Fruit fly (Drosophila melanogaster): ENCODE data around the gene Sec20.

Sec20 gene

DNA sequence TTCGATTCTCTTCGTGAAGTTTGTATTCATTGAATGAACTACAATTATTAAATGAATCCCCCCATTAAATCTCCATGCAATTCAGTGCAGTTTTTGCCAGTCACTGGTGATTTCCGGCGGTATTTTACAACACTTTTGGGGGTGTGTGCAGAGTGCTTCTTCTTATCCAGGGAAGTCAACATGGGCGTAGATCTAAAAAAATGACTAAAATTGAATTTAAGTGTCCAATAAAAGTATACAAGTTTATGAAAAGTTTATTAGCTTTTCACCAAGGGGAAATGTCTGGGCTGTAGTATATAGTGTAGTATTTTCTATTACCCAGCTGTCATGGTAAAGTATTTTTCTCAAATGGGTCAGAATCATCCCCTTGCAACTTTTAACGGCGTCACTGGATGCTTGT, 32.8 kb downstream of the Sec20 start, which contains the start of gene Hpf1 (continued):
- peak; percentile 98 for TF ChIP-seq fd59A (GFP tag; optimal IDR thresholded peaks at IDR 0.05)
- TF ChIP-seq CG8119 (GFP tag; IDR thresholded peaks at IDR 0.05), result peak; percentile 98
- TF ChIP-seq CG7368 (GFP tag; optimal IDR thresholded peaks at IDR 0.05), result peak; percentile 99
- peak; percentile 99 for TF ChIP-seq CG6792 (GFP tag; optimal IDR thresholded peaks at IDR 0.05)
- TF ChIP-seq CG3032 (tag; optimal IDR thresholded peaks at IDR 0.05), result peak; percentile 99
- TF ChIP-seq CG4318 (GFP tag; optimal IDR thresholded peaks at IDR 0.05), result peak; percentile 98
- peak; percentile 98 for TF ChIP-seq Gug (GFP tag; IDR thresholded peaks at IDR 0.05)
- TF ChIP-seq Lpt (GFP tag; optimal IDR thresholded peaks at IDR 0.05), result peak; percentile 99
- TF ChIP-seq CG16779 (tag; optimal IDR thresholded peaks at IDR 0.05), result peak; percentile 98
- peak; percentile 99 for TF ChIP-seq Hr39 (GFP tag; optimal IDR thresholded peaks at IDR 0.05)
- TF ChIP-seq CG10669 (GFP tag; optimal IDR thresholded peaks at IDR 0.05), result peak; percentile 99
- TF ChIP-seq spab (GFP tag; optimal IDR thresholded peaks at IDR 0.05), result peak; percentile 98
- peak; percentile 100 for TF ChIP-seq OdsH (GFP tag; optimal IDR thresholded peaks at IDR 0.05)
- TF ChIP-seq Met (GFP tag; optimal IDR thresholded peaks at IDR 0.05), result peak; percentile 99
- peak; percentile 97 for TF ChIP-seq dsx (GFP tag; optimal IDR thresholded peaks at IDR 0.05; ENCODE audit: poor library complexity, severe bottlenecking)
- TF ChIP-seq CG11294 (GFP tag; IDR thresholded peaks at IDR 0.05), result peak; percentile 98
- TF ChIP-seq Hr4 (GFP tag; optimal IDR thresholded peaks at IDR 0.05), result peak; percentile 99
- TF ChIP-seq Eip75B (GFP tag; optimal IDR thresholded peaks at IDR 0.05), result peak; percentile 99
- TF ChIP-seq achi (GFP tag; optimal IDR thresholded peaks at IDR 0.05), result peak; percentile 99
- TF ChIP-seq topi (GFP tag; optimal IDR thresholded peaks at IDR 0.05), result peak; percentile 99
- TF ChIP-seq ss (GFP tag; optimal IDR thresholded peaks at IDR 0.05), result peak; percentile 95 to 98
- peak; percentile 99 for TF ChIP-seq CG11762 (GFP tag; optimal IDR thresholded peaks at IDR 0.05; ENCODE audit: insufficient read depth)
- TF ChIP-seq CG32006 (GFP tag; optimal IDR thresholded peaks at IDR 0.05), result peak; percentile 99
- TF ChIP-seq Sox15 (GFP tag; optimal IDR thresholded peaks at IDR 0.05), result peak; percentile 99
- peak; percentile 99 for TF ChIP-seq Smox (GFP tag; optimal IDR thresholded peaks at IDR 0.05)
- peak; percentile 99 for TF ChIP-seq Eip93F (GFP tag; optimal IDR thresholded peaks at IDR 0.05)
- TF ChIP-seq pdm3 (GFP tag; optimal IDR thresholded peaks at IDR 0.05), result peak; percentile 99
- TF ChIP-seq CG15336 (GFP tag; IDR thresholded peaks at IDR 0.05), result peak; percentile 99
- TF ChIP-seq CG11902 (GFP tag; optimal IDR thresholded peaks at IDR 0.05), result peak; percentile 98
- peak; percentile 99 for TF ChIP-seq CG34406 (GFP tag; optimal IDR thresholded peaks at IDR 0.05)
- peak; percentile 99 for TF ChIP-seq CG3919 (GFP tag; optimal IDR thresholded peaks at IDR 0.05)
- peak; percentile 100 for TF ChIP-seq Sox102F (GFP tag; optimal IDR thresholded peaks at IDR 0.05)
- peak; percentile 99 for TF ChIP-seq Ets21C (GFP tag; optimal IDR thresholded peaks at IDR 0.05)
- peak; percentile 99 for TF ChIP-seq CG31627 (GFP tag; optimal IDR thresholded peaks at IDR 0.05)
- TF ChIP-seq Ets96B (tag; optimal IDR thresholded peaks at IDR 0.05), result peak; percentile 99
- peak; percentile 99 for TF ChIP-seq cyc (GFP tag; optimal IDR thresholded peaks at IDR 0.05)
- peak; percentile 100 for TF ChIP-seq Eip78C (GFP tag)
- TF ChIP-seq net (GFP tag; optimal IDR thresholded peaks at IDR 0.05), result peak; percentile 99
- peak; percentile 99 for TF ChIP-seq CG8632 (GFP tag; optimal IDR thresholded peaks at IDR 0.05)
- TF ChIP-seq dac (GFP tag; optimal IDR thresholded peaks at IDR 0.05), result peak; percentile 98
- TF ChIP-seq fkh (GFP tag; optimal IDR thresholded peaks at IDR 0.05), result no peak
- peak; percentile 98 for TF ChIP-seq fd85E (GFP tag; optimal IDR thresholded peaks at IDR 0.05)

All from whole organism, prepupa.